Fruit fly (Drosophila melanogaster): ENCODE data around the gene CG18789.

DNA sequence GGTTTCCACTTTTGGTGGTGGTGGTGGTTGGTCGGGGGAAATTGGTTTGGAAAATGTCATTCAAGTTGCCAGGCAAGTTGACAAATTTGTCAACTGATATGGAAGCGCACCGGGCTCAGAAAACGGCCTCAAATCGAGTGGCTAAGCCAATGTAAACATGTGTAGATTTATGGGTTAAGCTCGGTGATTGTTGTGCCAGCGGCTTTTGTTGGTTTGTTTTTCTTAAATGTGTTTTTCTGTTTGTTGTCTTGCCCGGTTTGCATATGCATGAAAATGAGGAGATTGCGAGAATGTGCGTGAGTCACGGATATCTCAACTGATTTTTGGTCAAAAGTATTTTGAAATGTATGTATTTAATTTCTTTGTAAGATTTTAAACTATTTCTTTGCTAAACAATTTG, 34.3 kb downstream of the CG18789 start:
- TF ChIP-seq CG11902 (GFP tag; optimal IDR thresholded peaks at IDR 0.05), result no peak
- TF ChIP-seq Lpt (GFP tag; optimal IDR thresholded peaks at IDR 0.05), result no peak
- TF ChIP-seq Ets96B (tag; optimal IDR thresholded peaks at IDR 0.05), result no peak
- no peak for TF ChIP-seq CG34406 (GFP tag; optimal IDR thresholded peaks at IDR 0.05)
- no peak for TF ChIP-seq CG7368 (GFP tag; optimal IDR thresholded peaks at IDR 0.05)
- no peak for TF ChIP-seq CG11762 (GFP tag; optimal IDR thresholded peaks at IDR 0.05; ENCODE audit: insufficient read depth)
- no peak for TF ChIP-seq salr (GFP tag; optimal IDR thresholded peaks at IDR 0.05)
- no peak for TF ChIP-seq topi (GFP tag; optimal IDR thresholded peaks at IDR 0.05)
- TF ChIP-seq Blimp-1 (GFP tag; optimal IDR thresholded peaks at IDR 0.05), result no peak
- no peak for TF ChIP-seq eg (GFP tag; IDR thresholded peaks at IDR 0.05)
- TF ChIP-seq CG4318 (GFP tag; optimal IDR thresholded peaks at IDR 0.05), result no peak

All from whole organism, prepupa.